Worm (Caenorhabditis elegans): ENCODE measurements around the gene aakb-2.

DNA sequence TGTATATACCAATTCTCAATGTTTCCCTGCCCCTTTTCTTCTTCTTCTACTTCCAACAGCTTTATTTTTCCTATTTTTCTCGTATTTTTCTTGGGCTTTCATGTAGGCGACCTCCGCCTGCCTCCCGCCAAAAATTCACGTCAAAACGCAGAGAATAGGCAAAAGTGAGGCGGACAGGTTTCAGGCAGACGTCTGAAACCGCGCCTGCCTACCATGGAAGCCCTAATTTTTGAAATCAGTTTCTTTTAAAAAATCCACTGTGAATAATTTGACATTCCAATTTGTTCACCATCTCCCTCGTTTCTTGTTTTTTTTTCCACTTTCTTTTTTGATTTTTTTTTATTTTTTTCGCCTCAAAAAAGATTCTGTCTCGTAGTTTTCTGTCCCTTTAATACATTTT, 1.8 kb downstream of the aakb-2 start:
- no peak for TF ChIP-seq ref-1 (GFP tag; conservative IDR thresholded peaks at IDR 0.05)
- no peak for TF ChIP-seq med-1 (GFP tag; optimal IDR thresholded peaks at IDR 0.05; ENCODE audit: insufficient read depth)
- no peak for TF ChIP-seq ztf-29 (GFP tag; IDR thresholded peaks at IDR 0.05)
